Worm (Caenorhabditis elegans): ENCODE results near the gene spi-1.

DNA sequence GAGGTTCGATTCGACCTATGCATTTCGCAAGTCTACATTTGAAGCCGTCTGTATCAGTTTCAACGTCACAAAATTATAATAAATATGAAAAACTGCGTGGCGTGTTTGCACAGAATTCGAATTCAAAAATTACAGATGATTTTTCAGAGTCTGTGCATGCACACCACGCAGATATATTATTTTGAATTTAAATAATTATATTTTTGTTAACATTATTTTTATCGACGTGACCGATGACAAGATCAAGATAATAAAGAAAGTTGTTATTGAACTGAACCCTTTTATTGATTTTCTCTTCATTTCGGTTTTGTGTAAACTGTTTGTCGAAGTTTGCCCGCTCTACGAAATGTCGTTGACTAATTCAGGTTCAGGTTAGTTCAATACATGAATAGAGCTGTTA is 9.0 kb downstream of the spi-1 start, which contains the start of gene C28F5.1:
- TF ChIP-seq nhr-12 (tag; optimal IDR thresholded peaks at IDR 0.05) (no peak), nhr-43 (tag; optimal IDR thresholded peaks at IDR 0.05; ENCODE audit: poor library complexity, severe bottlenecking) (no peak), unc-39 (tag; optimal IDR thresholded peaks at IDR 0.05) (no peak), pha-4 (tag; optimal IDR thresholded peaks at IDR 0.05) (no peak)
